Worm (Caenorhabditis elegans) whole organism, young adult: ENCODE results near the gene K09H11.11.

ENCODE experiments used
- B0035.1 ChIP-seq: sonication (generic microtip); optimal IDR thresholded peaks from 2 replicates; lab custom pipeline; 2016; ENCODE audit warnings: missing genetic modification characterization, mild to moderate bottlenecking, missing compliant biosample characterization, missing genotype, missing genetic modification reagents
- B0336.3 ChIP-seq: fragments of 200-800 bp; sonication (Bioruptor generic); IDR thresholded peaks from 2 replicates; pipeline ENCODE4 v1.3.6; 2022; ENCODE audit warnings: missing genetic modification characterization, missing compliant biosample characterization
- F10E7.11 ChIP-seq: sonication (generic microtip); optimal IDR thresholded peaks from 2 replicates; lab custom pipeline; 2017; ENCODE audit warnings: mild to moderate bottlenecking, missing genetic modification characterization, moderate library complexity, missing compliant biosample characterization
- F49E8.2 ChIP-seq: sonication (generic microtip); optimal IDR thresholded peaks from 3 replicates; lab custom pipeline; 2017; ENCODE audit warnings: missing genetic modification characterization, mild to moderate bottlenecking, missing compliant biosample characterization, antibody characterized with exemption, moderate library complexity; ENCODE audit not compliant: insufficient read depth
- Y79H2A.3 ChIP-seq: fragments of 200-800 bp; sonication (Bioruptor generic); conservative IDR thresholded peaks from 2 replicates; pipeline ENCODE4 v1.3.6; 2022; ENCODE audit warnings: missing genetic modification reagents, missing genetic modification characterization, missing compliant biosample characterization
- aptf-2 ChIP-seq: fragments of 200-800 bp; sonication (Bioruptor generic); conservative IDR thresholded peaks from 2 replicates; pipeline ENCODE4 v1.3.6; 2022; ENCODE audit warnings: missing genetic modification reagents, missing genetic modification characterization, missing compliant biosample characterization
- attf-3 ChIP-seq: fragments of 200-800 bp; sonication (Bioruptor generic); conservative IDR thresholded peaks from 2 replicates; pipeline ENCODE4 v1.3.6; 2022; ENCODE audit warnings: missing genetic modification reagents, missing genetic modification characterization, missing compliant biosample characterization
- bed-2 ChIP-seq: fragments of 200-800 bp; sonication (Bioruptor generic); IDR thresholded peaks from 2 replicates; pipeline ENCODE4 v1.3.6; 2022; ENCODE audit warnings: missing genetic modification reagents, missing genetic modification characterization, missing compliant biosample characterization
- cebp-1 ChIP-seq, 2 experiments: fragments of 200-800 bp in 1 of 2; sonication (Bioruptor generic) in 1 of 2; sonication (generic microtip) in 1 of 2; IDR thresholded peaks in 1 of 2; optimal IDR thresholded peaks in 1 of 2; 2 replicates each; pipeline versions ENCODE4 v1.3.6 to Lab custom; 2017 to 2022; ENCODE audit warnings: missing compliant biosample characterization in 2 of 2, missing genetic modification characterization in 2 of 2, mild to moderate bottlenecking in 1 of 2, missing genetic modification reagents in 1 of 2, moderate library complexity in 1 of 2
- ceh-27 ChIP-seq: fragments of 200-800 bp; sonication (Bioruptor generic); optimal IDR thresholded peaks from 2 replicates; lab custom pipeline; 2018; ENCODE audit warnings: mild to moderate bottlenecking, missing genetic modification characterization, moderate library complexity, missing compliant biosample characterization
- ceh-40 ChIP-seq: fragments of 200-800 bp; sonication (Bioruptor generic); IDR thresholded peaks from 2 replicates; pipeline ENCODE4 v1.3.6; 2022; ENCODE audit warnings: missing genetic modification characterization, missing compliant biosample characterization
- ceh-79 ChIP-seq: sonication (generic microtip); optimal IDR thresholded peaks from 2 replicates; lab custom pipeline; 2017; ENCODE audit warnings: mild to moderate bottlenecking, missing genetic modification characterization, missing compliant biosample characterization
- chd-7 ChIP-seq: sonication (generic microtip); optimal IDR thresholded peaks from 2 replicates; lab custom pipeline; 2016; ENCODE audit warnings: mild to moderate bottlenecking, missing genetic modification characterization, moderate library complexity, missing compliant biosample characterization
- die-1 ChIP-seq: sonication (generic microtip); optimal IDR thresholded peaks from 2 replicates; lab custom pipeline; 2016; ENCODE audit warnings: missing genotype, mild to moderate bottlenecking, missing genetic modification characterization, missing compliant biosample characterization
- dox-1 ChIP-seq: fragments of 200-800 bp; sonication (Bioruptor generic); IDR thresholded peaks from 2 replicates; pipeline ENCODE4 v1.3.6; 2022; ENCODE audit warnings: missing genetic modification reagents, missing genetic modification characterization, missing compliant biosample characterization
- dpl-1 ChIP-seq: fragments of 150-350 bp; optimal IDR thresholded peaks from 2 replicates; lab custom pipeline; 2014; ENCODE audit warnings: missing biosample characterization, missing genetic modification reagents, missing genetic modification characterization
- efl-1 ChIP-seq: fragments of 150-350 bp; optimal IDR thresholded peaks from 2 replicates; lab custom pipeline; 2014; ENCODE audit warnings: missing biosample characterization, missing genetic modification reagents, missing genetic modification characterization
- egrh-3 ChIP-seq: fragments of 200-800 bp; sonication (Bioruptor generic); IDR thresholded peaks from 2 replicates; pipeline ENCODE4 v1.3.6; 2022; ENCODE audit warnings: missing genetic modification reagents, missing genetic modification characterization, missing compliant biosample characterization
- gei-17 ChIP-seq: fragments of 200-800 bp; sonication (Bioruptor generic); optimal IDR thresholded peaks from 2 replicates; lab custom pipeline; 2018; ENCODE audit warnings: mild to moderate bottlenecking, missing genetic modification characterization, missing compliant biosample characterization
- hlh-26 ChIP-seq: fragments of 200-800 bp; sonication (Bioruptor generic); conservative IDR thresholded peaks from 2 replicates; pipeline ENCODE4 v1.3.6; 2022; ENCODE audit warnings: missing genetic modification reagents, missing genetic modification characterization, missing compliant biosample characterization
- hmg-1.2 ChIP-seq: fragments of 200-800 bp; sonication (Bioruptor generic); IDR thresholded peaks from 2 replicates; pipeline ENCODE4 v1.3.6; 2022; ENCODE audit warnings: missing genetic modification reagents, missing genetic modification characterization, missing compliant biosample characterization
- hmg-20 ChIP-seq: fragments of 200-800 bp; sonication (Bioruptor generic); IDR thresholded peaks from 2 replicates; pipeline ENCODE4 v1.3.6; 2022; ENCODE audit warnings: missing genetic modification reagents, missing genetic modification characterization, missing compliant biosample characterization
- hsf-1 ChIP-seq: fragments of 200-800 bp; sonication (Bioruptor generic); IDR thresholded peaks from 2 replicates; pipeline ENCODE4 v1.3.6; 2022; ENCODE audit warnings: missing genetic modification reagents, missing genetic modification characterization, missing compliant biosample characterization
- let-526 ChIP-seq: fragments of 200-800 bp; sonication (Bioruptor generic); IDR thresholded peaks from 2 replicates; pipeline ENCODE4 v1.3.6; 2022; ENCODE audit warnings: missing genetic modification reagents, missing genetic modification characterization, missing compliant biosample characterization
- let-607 ChIP-seq, 2 experiments: fragments of 200-800 bp in 1 of 2; sonication (Bioruptor generic) in 1 of 2; sonication (generic microtip) in 1 of 2; optimal IDR thresholded peaks; 2 replicates each; lab custom pipeline; 2016 to 2018; ENCODE audit warnings: mild to moderate bottlenecking in 2 of 2, missing compliant biosample characterization in 2 of 2, missing genetic modification characterization in 2 of 2, moderate library complexity in 2 of 2, missing genotype in 1 of 2
- lsy-27 ChIP-seq: sonication (generic microtip); optimal IDR thresholded peaks from 2 replicates; lab custom pipeline; 2017; ENCODE audit warnings: missing genetic modification characterization, mild to moderate bottlenecking, missing compliant biosample characterization, antibody characterized with exemption, missing genotype, borderline replicate concordance; ENCODE audit not compliant: insufficient read depth
- madf-3 ChIP-seq: fragments of 200-800 bp; sonication (Bioruptor generic); IDR thresholded peaks from 2 replicates; pipeline ENCODE4 v1.3.6; 2022; ENCODE audit warnings: missing genetic modification reagents, missing genetic modification characterization, missing compliant biosample characterization
- mes-4 ChIP-seq: sonication (generic microtip); optimal IDR thresholded peaks from 2 replicates; lab custom pipeline; 2016; ENCODE audit warnings: missing genotype, missing genetic modification characterization, missing compliant biosample characterization
- mxl-1 ChIP-seq: sonication (generic microtip); optimal IDR thresholded peaks from 2 replicates; lab custom pipeline; 2016; ENCODE audit warnings: missing genetic modification characterization, missing compliant biosample characterization
- nfyb-1 ChIP-seq: fragments of 200-800 bp; sonication (Bioruptor generic); IDR thresholded peaks from 2 replicates; pipeline ENCODE4 v1.3.6; 2022; ENCODE audit warnings: missing genetic modification reagents, missing genetic modification characterization, missing compliant biosample characterization
- nhr-80 ChIP-seq: sonication (generic microtip); optimal IDR thresholded peaks from 2 replicates; lab custom pipeline; 2016; ENCODE audit warnings: missing genetic modification characterization, missing compliant biosample characterization
- pbrm-1 ChIP-seq: fragments of 200-800 bp; sonication (Bioruptor generic); IDR thresholded peaks from 2 replicates; pipeline ENCODE4 v1.3.6; 2022; ENCODE audit warnings: missing genetic modification reagents, missing genetic modification characterization, missing compliant biosample characterization
- repo-1 ChIP-seq: sonication (generic microtip); optimal IDR thresholded peaks from 2 replicates; lab custom pipeline; 2017; ENCODE audit warnings: mild to moderate bottlenecking, missing genetic modification characterization, missing compliant biosample characterization
- sdz-38 ChIP-seq: sonication (generic microtip); optimal IDR thresholded peaks from 2 replicates; lab custom pipeline; 2016; ENCODE audit warnings: missing genotype, missing genetic modification characterization, missing compliant biosample characterization
- sea-2 ChIP-seq: fragments of 200-800 bp; sonication (Bioruptor generic); IDR thresholded peaks from 2 replicates; pipeline ENCODE4 v1.3.6; 2022; ENCODE audit warnings: missing genetic modification characterization, missing compliant biosample characterization
- snpc-3.4 ChIP-seq: sonication (generic microtip); optimal IDR thresholded peaks from 2 replicates; lab custom pipeline; 2017; ENCODE audit warnings: missing genetic modification characterization, mild to moderate bottlenecking, missing compliant biosample characterization, antibody characterized with exemption, moderate library complexity, missing genotype, missing genetic modification reagents
- somi-1 ChIP-seq: fragments of 200-800 bp; sonication (Bioruptor generic); optimal IDR thresholded peaks from 2 replicates; lab custom pipeline; 2018; ENCODE audit warnings: mild to moderate bottlenecking, missing genetic modification characterization, missing compliant biosample characterization
- tbp1 ChIP-seq: fragments of 200-800 bp; sonication (Bioruptor generic); optimal IDR thresholded peaks from 2 replicates; lab custom pipeline; 2018; ENCODE audit warnings: mild to moderate bottlenecking, missing genetic modification characterization, missing compliant biosample characterization
- zim-3 ChIP-seq: sonication (generic microtip); optimal IDR thresholded peaks from 2 replicates; lab custom pipeline; 2017; ENCODE audit warnings: mild to moderate bottlenecking, missing genetic modification characterization, moderate library complexity, missing compliant biosample characterization
- ztf-26 ChIP-seq: sonication (generic microtip); optimal IDR thresholded peaks from 2 replicates; lab custom pipeline; 2017; ENCODE audit warnings: missing genetic modification characterization, missing compliant biosample characterization
- ztf-28 ChIP-seq: fragments of 200-800 bp; sonication (Bioruptor generic); IDR thresholded peaks from 2 replicates; pipeline ENCODE4 v1.3.6; 2022; ENCODE audit warnings: missing genetic modification reagents, missing genetic modification characterization, missing compliant biosample characterization
- ztf-3 ChIP-seq: fragments of 200-800 bp; sonication (Bioruptor generic); optimal IDR thresholded peaks from 2 replicates; lab custom pipeline; 2018; ENCODE audit warnings: mild to moderate bottlenecking, missing genetic modification characterization, missing compliant biosample characterization
- ztf-6 ChIP-seq: fragments of 200-800 bp; sonication (Bioruptor generic); IDR thresholded peaks from 2 replicates; pipeline ENCODE4 v1.3.6; 2022; ENCODE audit warnings: missing genetic modification reagents, missing genetic modification characterization, missing compliant biosample characterization

The K09H11.11 gene

DNA sequence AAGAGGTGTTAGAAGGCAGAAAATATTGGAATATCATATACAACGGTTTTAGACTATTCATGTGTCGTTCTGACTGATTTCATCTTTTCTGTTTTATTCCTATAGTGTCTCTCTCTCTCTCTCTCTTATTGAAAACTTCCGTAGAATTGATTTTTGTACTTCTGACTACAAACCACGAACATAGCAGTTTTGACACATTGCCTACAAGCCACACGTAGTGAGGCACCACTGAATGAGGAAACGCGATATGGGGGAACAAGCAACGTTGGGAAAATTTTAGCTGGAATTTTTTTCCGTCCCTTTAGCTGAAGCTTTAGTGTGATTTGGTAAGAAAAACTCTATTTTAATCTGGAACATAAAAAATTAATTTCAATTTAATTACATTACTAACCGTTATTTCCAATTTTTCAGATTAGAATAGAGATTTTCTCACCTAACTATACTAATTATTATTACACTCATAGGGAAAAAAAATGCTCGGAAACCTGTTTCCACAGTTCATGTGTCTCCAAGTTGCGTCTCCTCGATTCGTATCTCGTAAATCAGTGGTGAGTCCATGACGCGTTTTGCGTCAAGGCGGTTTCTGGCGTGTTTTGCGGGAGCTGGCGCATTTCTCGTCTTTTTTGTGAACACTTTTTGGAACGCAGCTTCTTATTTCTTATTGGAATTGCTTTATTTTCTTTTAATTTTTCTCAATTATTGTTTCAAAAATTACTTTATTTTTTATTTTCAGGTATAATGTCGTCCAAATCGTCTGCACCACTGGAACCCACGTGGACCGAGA is 35.6 kb upstream of the K09H11.11 start, which contains the start of the genes nhr-142 and F44E7.9 (continued):
- peak; percentile 47 for TF ChIP-seq ztf-26 (tag; lab: Kevin White, UChicago)
- 0 out of 2 replicates have a peak, but pooled peaks have one; percentile 57 for TF ChIP-seq madf-3 (GFP tag; lab: Robert Waterston, UW)
- no peak for TF ChIP-seq ztf-6 (GFP tag; lab: Robert Waterston, UW)
- no peak for TF ChIP-seq ztf-3 (GFP tag; lab: Kevin White, UChicago)
- TF ChIP-seq B0035.1: peak; percentile 43
- TF ChIP-seq sdz-38 (tag; lab: Kevin White, UChicago): no peak
- peak; percentile 57 for TF ChIP-seq repo-1 (tag; lab: Kevin White, UChicago)
- peak; percentile 59 for TF ChIP-seq somi-1 (GFP tag; lab: Kevin White, UChicago)
- peak; percentile 50 for TF ChIP-seq dpl-1
- TF ChIP-seq Y79H2A.3: no peak
- TF ChIP-seq attf-3 (GFP tag; lab: Robert Waterston, UW): peak; percentile 71
- peak; percentile 45; the same call in 1 of the 2 replicates for TF ChIP-seq hmg-20 (GFP tag; lab: Robert Waterston, UW)
- no peak for TF ChIP-seq lsy-27
- TF ChIP-seq B0336.3 (GFP tag; lab: Robert Waterston, UW): peak; percentile 71
- peak; percentile 67; the same call in 1 of the 2 replicates for TF ChIP-seq let-526
- TF ChIP-seq ceh-40 (GFP tag; lab: Robert Waterston, UW): no peak
- TF ChIP-seq tbp1 (GFP tag; lab: Kevin White, UChicago): peak; percentile 68
- TF ChIP-seq dox-1: peak; percentile 95
- no peak for TF ChIP-seq mxl-1 (tag; lab: Kevin White, UChicago)
- TF ChIP-seq F10E7.11 (tag; lab: Kevin White, UChicago): no peak
- TF ChIP-seq aptf-2: no peak
- 0 out of 2 replicates have a peak, but pooled peaks have one; percentile 10 for TF ChIP-seq hsf-1
- TF ChIP-seq cebp-1 (GFP tag; IDR thresholded peaks at IDR 0.05; lab: Robert Waterston, UW): peak; percentile 54; the same call in 1 of the 2 replicates
- TF ChIP-seq cebp-1 (tag; optimal IDR thresholded peaks at IDR 0.05; lab: Kevin White, UChicago): peak; percentile 84
- TF ChIP-seq die-1: no peak
- peak; percentile 77 for TF ChIP-seq ceh-27 (GFP tag; lab: Kevin White, UChicago)
- peak; percentile 85 for TF ChIP-seq pbrm-1 (GFP tag; lab: Robert Waterston, UW)
- peak; percentile 63; the same call in 1 of the 2 replicates for TF ChIP-seq nfyb-1 (GFP tag; lab: Robert Waterston, UW)
- TF ChIP-seq let-607 (tag; optimal IDR thresholded peaks at IDR 0.05; lab: Kevin White, UChicago): peak in 1 of 2 experiments; percentile 53
- TF ChIP-seq chd-7 (tag; lab: Kevin White, UChicago): peak; percentile 22

DNA sequence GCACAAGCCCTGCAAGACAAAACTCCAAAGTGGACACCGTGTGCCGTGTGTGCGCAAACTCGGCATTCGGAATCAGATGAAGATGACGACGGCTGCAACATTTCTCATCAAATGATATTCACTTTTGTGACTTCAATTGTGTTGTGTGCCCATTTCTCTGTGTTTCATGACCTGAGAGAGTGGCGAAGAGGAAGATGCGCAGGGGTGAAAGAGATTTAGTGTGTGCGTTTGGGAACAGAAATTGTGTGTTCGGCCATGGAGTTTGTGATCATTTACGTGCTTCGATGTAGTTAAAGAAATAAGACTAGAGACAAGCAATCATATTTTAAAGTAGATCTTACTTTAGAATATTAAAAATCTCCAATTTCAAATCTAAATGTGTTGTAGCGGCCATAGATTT is 33.6 kb upstream of the K09H11.11 start:
- TF ChIP-seq hmg-1.2 (GFP tag; lab: Robert Waterston, UW) (peak; percentile 26; the same call in 1 of the 2 replicates), ceh-27 (GFP tag; lab: Kevin White, UChicago) (no peak), nfyb-1 (GFP tag; lab: Robert Waterston, UW) (0 out of 2 replicates have a peak, but pooled peaks have one; percentile 41), nhr-80 (tag; lab: Kevin White, UChicago) (peak; percentile 33), sea-2 (no peak), hsf-1 (no peak), dox-1 (peak; percentile 35; the same call in 1 of the 2 replicates)

DNA sequence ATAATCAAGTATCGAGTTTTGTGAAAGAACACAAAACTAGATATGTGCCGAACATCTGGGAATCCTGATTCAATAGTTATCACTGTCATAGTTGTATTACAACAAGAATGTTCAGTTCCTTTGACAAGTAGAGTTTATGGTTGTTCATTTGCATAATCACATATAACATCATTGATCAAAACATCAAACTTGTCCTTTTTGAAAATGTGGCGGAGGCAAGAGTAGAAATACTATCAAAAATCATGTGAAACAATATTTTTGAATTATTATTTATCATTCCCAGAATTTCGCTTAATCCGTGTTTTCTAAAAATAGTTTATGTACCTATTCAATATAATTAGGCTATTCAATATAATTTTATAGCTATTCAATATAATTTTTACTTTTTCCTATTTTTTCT is 30.3 kb upstream of the K09H11.11 start, which contains the start of gene F44E7.7:
Gene F44E7.7 (minus strand): TSS at position 101 of the 400 bp plus-strand sequence.
- TF ChIP-seq gei-17 (GFP tag; lab: Kevin White, UChicago) (no peak), hlh-26 (GFP tag; lab: Robert Waterston, UW) (no peak), zim-3 (tag; lab: Kevin White, UChicago) (no peak), F49E8.2 (no peak), mes-4 (tag; lab: Kevin White, UChicago) (no peak), ceh-79 (tag; lab: Kevin White, UChicago) (no peak), ztf-26 (tag; lab: Kevin White, UChicago) (no peak), snpc-3.4 (tag; lab: Kevin White, UChicago) (no peak), egrh-3 (no peak), let-526 (no peak), ztf-28 (GFP tag; lab: Robert Waterston, UW) (no peak), madf-3 (GFP tag; lab: Robert Waterston, UW) (no peak), efl-1 (GFP tag; lab: Kevin White, UChicago) (no peak), bed-2 (GFP tag; lab: Robert Waterston, UW) (no peak)
- TF ChIP-seq, all 124 proteins: peak for 0
